Fruit fly (Drosophila melanogaster) whole organism, embryonic: ENCODE data around the gene CG14515.

ENCODE experiments used
- ATbp ChIP-seq: fragments of 200-800 bp; sonication (Bioruptor generic); optimal IDR thresholded peaks from 2 replicates; lab custom pipeline; 2017; ENCODE audit warnings: missing biosample characterization, mild to moderate bottlenecking, missing genetic modification characterization, missing genetic modification reagents
- Ada2b ChIP-seq: fragments of 200-800 bp; sonication (Bioruptor generic); IDR thresholded peaks from 2 replicates; pipeline ENCODE4 v1.3.6; 2022; ENCODE audit warnings: missing biosample characterization, missing genetic modification characterization
- CG10979 ChIP-seq: fragments of 200-800 bp; sonication (Bioruptor generic); optimal IDR thresholded peaks from 2 replicates; lab custom pipeline; 2018; ENCODE audit warnings: missing biosample characterization, mild to moderate bottlenecking, missing genetic modification characterization, moderate library complexity
- CG12071 ChIP-seq: fragments of 200-800 bp; sonication (Bioruptor generic); optimal IDR thresholded peaks from 3 replicates; lab custom pipeline; 2018; ENCODE audit warnings: missing biosample characterization, mild to moderate bottlenecking, missing genetic modification characterization
- CG12659 ChIP-seq: fragments of 200-800 bp; sonication (Bioruptor generic); optimal IDR thresholded peaks from 3 replicates; lab custom pipeline; 2017; ENCODE audit warnings: mild to moderate bottlenecking, missing biosample characterization, missing genetic modification reagents, missing genetic modification characterization
- CG15696 ChIP-seq: fragments of 200-800 bp; sonication (Bioruptor generic); optimal IDR thresholded peaks from 2 replicates; lab custom pipeline; 2019; ENCODE audit warnings: missing biosample characterization, mild to moderate bottlenecking, missing genetic modification characterization, moderate library complexity
- CG1602 ChIP-seq: fragments of 200-800 bp; sonication (Bioruptor generic); optimal IDR thresholded peaks from 3 replicates; lab custom pipeline; 2016; ENCODE audit warnings: missing biosample characterization, missing genetic modification characterization
- CG16863 ChIP-seq: fragments of 200-800 bp; sonication (Bioruptor generic); optimal IDR thresholded peaks from 3 replicates; lab custom pipeline; 2016; ENCODE audit warnings: missing biosample characterization, missing genetic modification characterization
- CG17829 ChIP-seq: fragments of 200-800 bp; optimal IDR thresholded peaks from 2 replicates; lab custom pipeline; 2019; ENCODE audit warnings: missing biosample characterization, mild to moderate bottlenecking, missing genetic modification characterization, moderate library complexity
- CG30431 ChIP-seq: fragments of 200-800 bp; sonication (Bioruptor generic); optimal IDR thresholded peaks from 2 replicates; lab custom pipeline; 2017; ENCODE audit warnings: missing biosample characterization, missing genetic modification characterization
- CG31388 ChIP-seq: fragments of 200-800 bp; sonication (Bioruptor generic); optimal IDR thresholded peaks from 2 replicates; lab custom pipeline; 2016; ENCODE audit warnings: missing biosample characterization, missing genetic modification characterization
- CG32772 ChIP-seq: fragments of 200-800 bp; sonication (Bioruptor generic); IDR thresholded peaks from 2 replicates; pipeline ENCODE4 v1.3.6; 2022; ENCODE audit warnings: missing biosample characterization, missing genetic modification characterization
- CG6683 ChIP-seq: fragments of 200-800 bp; sonication (Bioruptor generic); optimal IDR thresholded peaks from 2 replicates; lab custom pipeline; 2017; ENCODE audit warnings: missing biosample characterization, mild to moderate bottlenecking, missing genetic modification characterization, missing genetic modification reagents
- CG7372 ChIP-seq: fragments of 200-800 bp; sonication (Bioruptor generic); IDR thresholded peaks from 2 replicates; pipeline ENCODE4 v1.3.6; 2022; ENCODE audit warnings: missing biosample characterization, missing genetic modification characterization
- CG7839 ChIP-seq: fragments of 200-800 bp; sonication (Bioruptor generic); optimal IDR thresholded peaks from 3 replicates; lab custom pipeline; 2018; ENCODE audit warnings: missing biosample characterization, mild to moderate bottlenecking, missing genetic modification characterization, moderate library complexity
- CG7928 ChIP-seq: fragments of 200-800 bp; sonication (Bioruptor generic); optimal IDR thresholded peaks from 2 replicates; lab custom pipeline; 2017; ENCODE audit warnings: missing biosample characterization, mild to moderate bottlenecking, missing genetic modification characterization
- CG8388 ChIP-seq: fragments of 200-800 bp; sonication (Bioruptor generic); optimal IDR thresholded peaks from 2 replicates; lab custom pipeline; 2019; ENCODE audit warnings: missing biosample characterization, mild to moderate bottlenecking, missing genetic modification characterization, moderate library complexity
- CG8478 ChIP-seq: fragments of >200 bp; optimal IDR thresholded peaks from 2 replicates; lab custom pipeline; 2018
- Deaf1 ChIP-seq: fragments of 200-800 bp; optimal IDR thresholded peaks from 3 replicates; lab custom pipeline; 2019; ENCODE audit warnings: missing biosample characterization, mild to moderate bottlenecking, missing genetic modification characterization, moderate library complexity
- Dek ChIP-seq: fragments of 200-800 bp; sonication (Bioruptor generic); optimal IDR thresholded peaks from 3 replicates; lab custom pipeline; 2019; ENCODE audit warnings: missing biosample characterization, mild to moderate bottlenecking, missing genetic modification characterization, moderate library complexity
- Dip2 ChIP-seq: fragments of 200-800 bp; sonication (Bioruptor generic); IDR thresholded peaks from 2 replicates; pipeline ENCODE4 v1.3.6; 2022; ENCODE audit warnings: missing biosample characterization, missing genetic modification characterization
- GATAe ChIP-seq: fragments of 200-800 bp; sonication (Bioruptor generic); conservative IDR thresholded peaks from 2 replicates; pipeline ENCODE4 v1.3.6; 2022; ENCODE audit warnings: missing biosample characterization, missing genetic modification characterization
- Hr78 ChIP-seq, 2 experiments: fragments of 200-800 bp in 1 of 2; fragments of >200 bp in 1 of 2; sonication (Bioruptor generic) in 1 of 2; optimal IDR thresholded peaks; 2 replicates each; lab custom pipeline; 2017 to 2019; ENCODE audit warnings: missing biosample characterization in 2 of 2, missing genetic modification characterization in 2 of 2, mild to moderate bottlenecking in 1 of 2, moderate library complexity in 1 of 2
- MTF-1 ChIP-seq: fragments of 200-800 bp; sonication (Bioruptor generic); optimal IDR thresholded peaks from 2 replicates; lab custom pipeline; 2018; ENCODE audit warnings: missing biosample characterization, mild to moderate bottlenecking, missing genetic modification characterization, borderline replicate concordance
- Myb ChIP-seq: fragments of 200-800 bp; sonication (Bioruptor generic); optimal IDR thresholded peaks from 2 replicates; lab custom pipeline; 2016; ENCODE audit warnings: missing biosample characterization, missing genetic modification characterization
- Tbp ChIP-seq: fragments of >200 bp; optimal IDR thresholded peaks from 2 replicates; lab custom pipeline; 2018; ENCODE audit warnings: missing biosample characterization, missing genetic modification characterization
- YL-1 ChIP-seq: fragments of 200-800 bp; sonication (Bioruptor generic); optimal IDR thresholded peaks from 3 replicates; lab custom pipeline; 2017; ENCODE audit warnings: missing biosample characterization, mild to moderate bottlenecking, missing genetic modification characterization
- ab ChIP-seq: fragments of 200-800 bp; sonication (Bioruptor generic); optimal IDR thresholded peaks from 2 replicates; lab custom pipeline; 2016; ENCODE audit warnings: missing biosample characterization, missing genetic modification characterization
- ac ChIP-seq: fragments of 200-800 bp; sonication (Bioruptor generic); optimal IDR thresholded peaks from 3 replicates; lab custom pipeline; 2017; ENCODE audit warnings: missing biosample characterization, mild to moderate bottlenecking, missing genetic modification characterization
- crp ChIP-seq, 2 experiments: fragments of 200-800 bp; sonication (Bioruptor generic); optimal IDR thresholded peaks; 2 replicates in 1 of 2; 3 replicates in 1 of 2; lab custom pipeline; 2017; ENCODE audit warnings: missing biosample characterization in 2 of 2, missing genetic modification characterization in 2 of 2, mild to moderate bottlenecking in 1 of 2, moderate library complexity in 1 of 2
- da ChIP-seq: fragments of 200-800 bp; sonication (Bioruptor generic); optimal IDR thresholded peaks from 2 replicates; lab custom pipeline; 2016; ENCODE audit warnings: missing biosample characterization, missing genetic modification characterization
- dpn ChIP-seq, 2 experiments: fragments of 200-800 bp; sonication (Bioruptor generic); optimal IDR thresholded peaks; 3 replicates each; lab custom pipeline; 2016; ENCODE audit warnings: missing biosample characterization in 2 of 2, missing genetic modification characterization in 2 of 2
- fd96Cb ChIP-seq: fragments of 200-800 bp; sonication (Bioruptor generic); optimal IDR thresholded peaks from 2 replicates; lab custom pipeline; 2018; ENCODE audit warnings: missing biosample characterization, mild to moderate bottlenecking, missing genetic modification characterization, moderate library complexity
- inv ChIP-seq: fragments of 200-800 bp; sonication (Bioruptor generic); IDR thresholded peaks from 2 replicates; pipeline ENCODE4 v1.3.6; 2022; ENCODE audit warnings: missing biosample characterization, missing genetic modification characterization; ENCODE audit not compliant: partially characterized antibody
- nerfin-2 ChIP-seq: fragments of 200-800 bp; sonication (Bioruptor generic); IDR thresholded peaks from 2 replicates; pipeline ENCODE4 v1.3.6; 2022; ENCODE audit warnings: missing biosample characterization, missing genetic modification characterization; ENCODE audit not compliant: partially characterized antibody
- pfk ChIP-seq: fragments of 200-800 bp; sonication (Bioruptor generic); optimal IDR thresholded peaks from 2 replicates; lab custom pipeline; 2018; ENCODE audit warnings: missing biosample characterization, mild to moderate bottlenecking, missing genetic modification characterization, moderate library complexity
- pros ChIP-seq: fragments of 200-800 bp; sonication (Bioruptor generic); optimal IDR thresholded peaks from 3 replicates; lab custom pipeline; 2019; ENCODE audit warnings: missing biosample characterization, mild to moderate bottlenecking, missing genetic modification characterization, moderate library complexity
- scrt ChIP-seq: fragments of 200-800 bp; sonication (Bioruptor generic); optimal IDR thresholded peaks from 2 replicates; lab custom pipeline; 2018; ENCODE audit warnings: missing biosample characterization, mild to moderate bottlenecking, missing genetic modification characterization, moderate library complexity
- sens ChIP-seq: fragments of 200-800 bp; sonication (Bioruptor generic); peaks from one replicate; lab custom pipeline; 2016; ENCODE audit warnings: missing biosample characterization, missing genetic modification characterization
- so ChIP-seq: fragments of 200-800 bp; sonication (Bioruptor generic); IDR thresholded peaks from 3 replicates; pipeline ENCODE4 v1.3.6; 2022; ENCODE audit warnings: missing biosample characterization, missing genetic modification characterization
- stwl ChIP-seq: fragments of 200-800 bp; sonication (Bioruptor generic); optimal IDR thresholded peaks from 3 replicates; lab custom pipeline; 2018; ENCODE audit warnings: missing biosample characterization, mild to moderate bottlenecking, missing genetic modification characterization, moderate library complexity
- tap ChIP-seq: fragments of 200-800 bp; optimal IDR thresholded peaks from 3 replicates; lab custom pipeline; 2019; ENCODE audit warnings: missing biosample characterization, mild to moderate bottlenecking, missing genetic modification characterization, moderate library complexity
- tna ChIP-seq: fragments of 200-800 bp; sonication (Bioruptor generic); IDR thresholded peaks from 2 replicates; pipeline ENCODE4 v1.3.6; 2022; ENCODE audit warnings: missing biosample characterization, missing genetic modification characterization; ENCODE audit not compliant: partially characterized antibody
- tup ChIP-seq: fragments of 200-800 bp; sonication (Bioruptor generic); optimal IDR thresholded peaks from 2 replicates; lab custom pipeline; 2016; ENCODE audit warnings: missing biosample characterization, mild to moderate bottlenecking, missing genetic modification characterization, moderate library complexity
- unpg ChIP-seq: fragments of 200-800 bp; sonication (Bioruptor generic); optimal IDR thresholded peaks from 3 replicates; lab custom pipeline; 2018; ENCODE audit warnings: missing biosample characterization, mild to moderate bottlenecking, missing genetic modification characterization, moderate library complexity
- vfl ChIP-seq: fragments of 200-800 bp; sonication (Bioruptor generic); optimal IDR thresholded peaks from 2 replicates; lab custom pipeline; 2016; ENCODE audit warnings: missing biosample characterization, missing genetic modification characterization
- vvl ChIP-seq: fragments of 200-800 bp; sonication (Bioruptor generic); IDR thresholded peaks from 2 replicates; pipeline ENCODE4 v1.3.6; 2022; ENCODE audit warnings: missing biosample characterization, missing genetic modification characterization
- zen ChIP-seq: fragments of 200-800 bp; sonication (Bioruptor generic); optimal IDR thresholded peaks from 3 replicates; lab custom pipeline; 2018; ENCODE audit warnings: missing biosample characterization, mild to moderate bottlenecking, missing genetic modification characterization, moderate library complexity

The CG14515 gene

dm6 chr3R:29207012-29207656 lies 9.8 kb downstream of the CG14515 start (continued):
- TF ChIP-seq MTF-1 (GFP tag; lab: Kevin White, UChicago) = peak; percentile 42
- peak; percentile 82 for TF ChIP-seq vvl
- TF ChIP-seq vfl (GFP tag; lab: Kevin White, UChicago) = no peak
- peak; percentile 72 for TF ChIP-seq unpg (GFP tag; lab: Kevin White, UChicago)
- TF ChIP-seq Ada2b (GFP tag; lab: Robert Waterston, UW) = peak; percentile 61
- TF ChIP-seq zen (tag; lab: Kevin White, UChicago) = peak; percentile 3
- TF ChIP-seq Deaf1 (tag; lab: Kevin White, UChicago) = peak; percentile 58
- peak; percentile 56 for TF ChIP-seq tap
- TF ChIP-seq CG12659 (GFP tag; lab: Kevin White, UChicago) = peak; percentile 57
- TF ChIP-seq pros (GFP tag; lab: Kevin White, UChicago) = no peak
- TF ChIP-seq ab (GFP tag; lab: Kevin White, UChicago) = no peak
- no peak for TF ChIP-seq GATAe
- TF ChIP-seq, all 482 proteins: peak for 240

dm6 chr3R:29207996-29208395 lies 10.6 kb downstream of the CG14515 start:
- TF ChIP-seq CG30431 (GFP tag; lab: Kevin White, UChicago) (peak; percentile 59), YL-1 (GFP tag; lab: Kevin White, UChicago) (no peak), tup (GFP tag; lab: Kevin White, UChicago) (no peak), fd96Cb (peak; percentile 82), dpn (GFP tag; optimal IDR thresholded peaks at IDR 0.05; lab: Kevin White, UChicago) (peak; percentile 14 to 61), stwl (peak; percentile 4), CG17829 (peak; percentile 75), CG8478 (lab: Kevin White, UChicago) (no peak), nerfin-2 (GFP tag; lab: Robert Waterston, UW) (no peak), CG10979 (tag; lab: Kevin White, UChicago) (peak; percentile 83), CG16863 (GFP tag; lab: Kevin White, UChicago) (peak; percentile 46), CG1602 (GFP tag; lab: Kevin White, UChicago) (peak; percentile 40), CG31388 (GFP tag; lab: Kevin White, UChicago) (no peak), pfk (GFP tag; lab: Kevin White, UChicago) (no peak), da (GFP tag; lab: Kevin White, UChicago) (no peak), sens (GFP tag; lab: Kevin White, UChicago) (peak; percentile 94), CG12659 (GFP tag; lab: Kevin White, UChicago) (peak; percentile 68), Hr78 (GFP tag; optimal IDR thresholded peaks at IDR 0.05; lab: Kevin White, UChicago) (peak in 1 of 2 experiments; percentile 36), crp (GFP tag; optimal IDR thresholded peaks at IDR 0.05; lab: Kevin White, UChicago) (no peak), Myb (no peak), Dip2 (GFP tag; lab: Robert Waterston, UW) (no peak), CG7372 (peak; percentile 54; the same call in 1 of the 2 replicates), CG12071 (GFP tag; lab: Kevin White, UChicago) (peak; percentile 66), so (GFP tag; lab: Robert Waterston, UW) (peak; percentile 57; the same call in 1 of the 3 replicates), ATbp (GFP tag; lab: Kevin White, UChicago) (peak; percentile 83), CG7839 (tag; lab: Kevin White, UChicago) (peak; percentile 78), CG7928 (GFP tag; lab: Kevin White, UChicago) (no peak), inv (GFP tag; lab: Robert Waterston, UW) (no peak), CG15696 (tag; lab: Kevin White, UChicago) (no peak), CG6683 (GFP tag; lab: Kevin White, UChicago) (peak; percentile 29), Dek (tag; lab: Kevin White, UChicago) (peak; percentile 60), CG8388 (GFP tag; lab: Kevin White, UChicago) (peak; percentile 77), CG32772 (GFP tag; lab: Robert Waterston, UW) (peak; percentile 62; the same call in 1 of the 2 replicates), tna (GFP tag; lab: Robert Waterston, UW) (no peak), Tbp (GFP tag; lab: Kevin White, UChicago) (no peak), scrt (GFP tag; lab: Kevin White, UChicago) (peak; percentile 53), ac (GFP tag; lab: Kevin White, UChicago) (no peak)
